Fruit fly (Drosophila melanogaster): ENCODE results near the gene Myc.

The Myc gene

dm6 chrX:3363676-3364075, 9.3 kb upstream of the Myc start (continued):
- TF ChIP-seq CG31441 (GFP tag; IDR thresholded peaks at IDR 0.05) (peak; percentile 40; the same call in 1 of the 2 replicates), tio (GFP tag; optimal IDR thresholded peaks at IDR 0.05) (peak; percentile 31), CG12236 (GFP tag; optimal IDR thresholded peaks at IDR 0.05) (no peak), CG2116 (GFP tag; optimal IDR thresholded peaks at IDR 0.05) (peak; percentile 7), CG12744 (GFP tag; optimal IDR thresholded peaks at IDR 0.05) (peak; percentile 47), Abd-B (GFP tag; optimal IDR thresholded peaks at IDR 0.05) (peak; percentile 29), sna (GFP tag; IDR thresholded peaks at IDR 0.05; ENCODE audit: partially characterized antibody) (no peak), CG9876 (GFP tag; optimal IDR thresholded peaks at IDR 0.05) (peak; percentile 15), nerfin-2 (GFP tag; IDR thresholded peaks at IDR 0.05; ENCODE audit: partially characterized antibody) (no peak), gro (GFP tag; optimal IDR thresholded peaks at IDR 0.05) (peak; percentile 94), CG12769 (tag; optimal IDR thresholded peaks at IDR 0.05) (peak; percentile 91), CG4820 (GFP tag; optimal IDR thresholded peaks at IDR 0.05) (peak; percentile 25), Stat92E (GFP tag; optimal IDR thresholded peaks at IDR 0.05) (no peak), rib (GFP tag; IDR thresholded peaks at IDR 0.05) (peak; percentile 93), Mrtf (GFP tag; IDR thresholded peaks at IDR 0.05) (no peak; the same call in 2 of the 3 replicates), CG14667 (GFP tag; IDR thresholded peaks at IDR 0.05) (peak; percentile 33; the same call in 1 of the 2 replicates), CG9797 (GFP tag; optimal IDR thresholded peaks at IDR 0.05) (no peak), knrl (GFP tag; IDR thresholded peaks at IDR 0.05; ENCODE audit: partially characterized antibody) (no peak), ftz-f1 (GFP tag; optimal IDR thresholded peaks at IDR 0.05) (no peak), CG15479 (GFP tag; optimal IDR thresholded peaks at IDR 0.05) (no peak), Sry-β (GFP tag; optimal IDR thresholded peaks at IDR 0.05) (no peak), CG9437 (GFP tag; optimal IDR thresholded peaks at IDR 0.05) (no peak), CG8924 (tag; optimal IDR thresholded peaks at IDR 0.05) (peak; percentile 15), ssp (GFP tag; IDR thresholded peaks at IDR 0.05) (peak; percentile 54; the same call in 1 of the 2 replicates), CG31224 (GFP tag; IDR thresholded peaks at IDR 0.05) (peak; percentile 88), hkb (optimal IDR thresholded peaks at IDR 0.05) (no peak), hkb (GFP tag; IDR thresholded peaks at IDR 0.05) (peak; percentile 57), HLHmδ (GFP tag; optimal IDR thresholded peaks at IDR 0.05) (no peak), CG7372 (GFP tag; IDR thresholded peaks at IDR 0.05) (peak; percentile 71), CG13296 (GFP tag; optimal IDR thresholded peaks at IDR 0.05) (no peak), pzg (GFP tag; optimal IDR thresholded peaks at IDR 0.05) (no peak), Lpt (GFP tag; optimal IDR thresholded peaks at IDR 0.05) (no peak), gt (GFP tag; IDR thresholded peaks at IDR 0.05) (no peak), CG10543 (GFP tag; optimal IDR thresholded peaks at IDR 0.05) (peak; percentile 29), Lim3 (GFP tag; IDR thresholded peaks at IDR 0.05) (no peak), her (GFP tag; optimal IDR thresholded peaks at IDR 0.05) (peak; percentile 84), Meics (GFP tag; optimal IDR thresholded peaks at IDR 0.05) (peak; percentile 84), D19A (tag; optimal IDR thresholded peaks at IDR 0.05) (peak; percentile 4), zf30C (GFP tag; optimal IDR thresholded peaks at IDR 0.05) (peak; percentile 26)

dm6 chrX:3365586-3365985, 7.4 kb upstream of the Myc start:
- no peak for TF ChIP-seq row (GFP tag; IDR thresholded peaks at IDR 0.05)
- no peak for TF ChIP-seq tup (GFP tag; optimal IDR thresholded peaks at IDR 0.05)
- TF ChIP-seq cwo (GFP tag; optimal IDR thresholded peaks at IDR 0.05): peak; percentile 30
- peak; percentile 67 for TF ChIP-seq sd (tag; optimal IDR thresholded peaks at IDR 0.05)
